Worm (Caenorhabditis elegans) whole organism, midembryonic: ENCODE measurements around the gene T08G5.3.

Experiments used
- T22C8.4 ChIP-seq: fragments of 200-800 bp; sonication (Bioruptor generic); IDR thresholded peaks from 2 replicates; pipeline ENCODE4 v1.3.6; 2022; ENCODE audit warnings: missing genetic modification characterization, missing compliant biosample characterization
- ztf-29 ChIP-seq: fragments of 200-800 bp; sonication (Bioruptor generic); IDR thresholded peaks from 2 replicates; pipeline ENCODE4 v1.3.6; 2022; ENCODE audit warnings: missing genetic modification reagents, missing genetic modification characterization, missing compliant biosample characterization

DNA sequence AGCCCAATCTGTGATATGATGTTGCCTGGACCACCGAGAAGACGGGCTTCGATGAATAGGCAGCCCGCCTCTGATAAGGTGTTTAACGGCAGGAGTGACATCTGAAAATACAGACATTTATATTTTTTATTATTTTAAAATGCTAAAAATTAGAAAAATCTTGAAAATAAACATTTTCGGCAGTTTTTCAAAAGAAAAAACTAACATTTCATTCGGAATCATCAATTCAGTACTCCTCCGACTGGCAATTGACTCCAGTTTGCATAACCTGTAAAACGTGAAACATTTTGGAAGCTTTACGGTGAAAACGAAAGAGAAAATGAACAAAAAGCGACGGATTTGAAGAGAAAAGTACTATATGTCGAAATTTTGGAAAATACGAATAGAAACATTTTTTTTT, 21.5 kb downstream of the T08G5.3 start, which contains the start of gene ric-7:
- TF ChIP-seq ztf-29 (GFP tag; lab: Robert Waterston, UW): no peak
- TF ChIP-seq T22C8.4 (GFP tag; lab: Robert Waterston, UW): no peak
